Worm (Caenorhabditis elegans) whole organism, L2 larva: ENCODE results near the gene lon-3.

Source experiments
- C34F6.9 ChIP-seq: fragments of 150-350 bp; optimal IDR thresholded peaks from 2 replicates; lab custom pipeline; 2014; ENCODE audit warnings: missing biosample characterization, missing genetic modification characterization
- F13H6.1 ChIP-seq: sonication (generic microtip); optimal IDR thresholded peaks from 2 replicates; lab custom pipeline; 2016; ENCODE audit warnings: missing genetic modification characterization, missing compliant biosample characterization
- R02D3.7 ChIP-seq: fragments of 150-350 bp; optimal IDR thresholded peaks from 2 replicates; lab custom pipeline; 2014; ENCODE audit warnings: missing biosample characterization, missing genetic modification characterization
- aly-2 ChIP-seq: fragments of 150-350 bp; optimal IDR thresholded peaks from 2 replicates; lab custom pipeline; 2014; ENCODE audit warnings: missing biosample characterization, missing genetic modification characterization
- ama-1 ChIP-seq: fragments of 150-350 bp; optimal IDR thresholded peaks from 2 replicates; lab custom pipeline; 2018; ENCODE audit warnings: inconsistent platforms
- ceh-16 ChIP-seq: fragments of 150-350 bp; optimal IDR thresholded peaks from 2 replicates; lab custom pipeline; 2014; ENCODE audit warnings: missing biosample characterization, missing genetic modification characterization
- crh-2 ChIP-seq: sonication (generic microtip); optimal IDR thresholded peaks from 2 replicates; lab custom pipeline; 2017; ENCODE audit warnings: missing biosample characterization, missing genetic modification characterization
- dmd-4 ChIP-seq: sonication (generic microtip); optimal IDR thresholded peaks from 2 replicates; lab custom pipeline; 2017; ENCODE audit warnings: missing biosample characterization, missing genetic modification characterization
- gmeb-1 ChIP-seq: fragments of 150-350 bp; optimal IDR thresholded peaks from 2 replicates; lab custom pipeline; 2014; ENCODE audit warnings: missing biosample characterization, missing genetic modification characterization
- lin-11 ChIP-seq: fragments of 150-350 bp; sonication (generic microtip); optimal IDR thresholded peaks from 2 replicates; lab custom pipeline; 2014; ENCODE audit warnings: missing biosample characterization, missing genetic modification characterization, inconsistent platforms, mixed read lengths
- lin-13 ChIP-seq: fragments of 150-350 bp; optimal IDR thresholded peaks from 2 replicates; lab custom pipeline; 2014; ENCODE audit warnings: missing biosample characterization, missing genetic modification reagents, missing genetic modification characterization
- lin-39 ChIP-seq: fragments of 150-350 bp; optimal IDR thresholded peaks from 2 replicates; lab custom pipeline; 2014; ENCODE audit warnings: missing biosample characterization, missing genetic modification reagents, missing genetic modification characterization
- lsy-2 ChIP-seq, 2 experiments: fragments of 150-350 bp in 1 of 2; sonication (generic microtip) in 1 of 2; optimal IDR thresholded peaks; 2 replicates each; lab custom pipeline; 2014 to 2017; ENCODE audit warnings: missing biosample characterization in 2 of 2, missing genetic modification characterization in 2 of 2
- mbf-1 ChIP-seq: sonication (generic microtip); optimal IDR thresholded peaks from 2 replicates; lab custom pipeline; 2017; ENCODE audit warnings: missing biosample characterization, missing genetic modification characterization
- mdl-1 ChIP-seq, 2 experiments: fragments of 150-350 bp in 1 of 2; sonication (generic microtip) in 1 of 2; optimal IDR thresholded peaks; 2 replicates each; lab custom pipeline; 2017; ENCODE audit warnings: missing biosample characterization in 2 of 2, missing genetic modification characterization in 2 of 2
- nhr-10 ChIP-seq: sonication (generic microtip); optimal IDR thresholded peaks from 2 replicates; lab custom pipeline; 2017; ENCODE audit warnings: missing biosample characterization, missing genetic modification characterization
- nhr-11 ChIP-seq: fragments of 150-350 bp; optimal IDR thresholded peaks from 2 replicates; lab custom pipeline; 2014; ENCODE audit warnings: missing biosample characterization, missing genetic modification characterization
- nhr-129 ChIP-seq: fragments of 150-350 bp; optimal IDR thresholded peaks from 2 replicates; lab custom pipeline; 2014; ENCODE audit warnings: missing biosample characterization, missing genetic modification characterization
- nhr-21 ChIP-seq: fragments of 150-350 bp; optimal IDR thresholded peaks from 2 replicates; lab custom pipeline; 2014; ENCODE audit warnings: missing biosample characterization, missing genetic modification characterization
- nhr-23 ChIP-seq: fragments of 150-350 bp; optimal IDR thresholded peaks from 2 replicates; lab custom pipeline; 2014; ENCODE audit warnings: missing biosample characterization, missing genetic modification reagents, missing genetic modification characterization
- nhr-25 ChIP-seq: fragments of 150-350 bp; sonication (generic microtip); optimal IDR thresholded peaks from 3 replicates; lab custom pipeline; 2014; ENCODE audit warnings: missing biosample characterization, missing genetic modification characterization
- peb-1 ChIP-seq: fragments of 150-350 bp; optimal IDR thresholded peaks from 2 replicates; lab custom pipeline; 2014; ENCODE audit warnings: missing biosample characterization, missing genetic modification characterization
- sem-4 ChIP-seq: fragments of 150-350 bp; optimal IDR thresholded peaks from 2 replicates; lab custom pipeline; 2014; ENCODE audit warnings: missing biosample characterization, missing genetic modification reagents, missing genetic modification characterization
- skn-1 ChIP-seq: sonication (generic microtip); optimal IDR thresholded peaks from 2 replicates; lab custom pipeline; 2017; ENCODE audit warnings: missing biosample characterization, missing genetic modification characterization
- sma-3 ChIP-seq: sonication (generic microtip); optimal IDR thresholded peaks from 2 replicates; lab custom pipeline; 2016; ENCODE audit warnings: missing genetic modification reagents, missing genetic modification characterization, missing compliant biosample characterization
- sma-9 ChIP-seq, 2 experiments: fragments of 150-350 bp in 1 of 2; sonication (generic microtip) in 1 of 2; optimal IDR thresholded peaks; 2 replicates each; lab custom pipeline; 2014 to 2016; ENCODE audit warnings: missing genetic modification characterization in 2 of 2, mild to moderate bottlenecking in 1 of 2, missing biosample characterization in 1 of 2, missing compliant biosample characterization in 1 of 2, missing genetic modification reagents in 1 of 2, moderate library complexity in 1 of 2
- snpc-4 ChIP-seq: fragments of 150-350 bp; optimal IDR thresholded peaks from 2 replicates; lab custom pipeline; 2014; ENCODE audit warnings: missing biosample characterization, missing genetic modification characterization
- ztf-11 ChIP-seq: sonication (generic microtip); optimal IDR thresholded peaks from 2 replicates; lab custom pipeline; 2017; ENCODE audit warnings: missing biosample characterization, missing genetic modification characterization

Gene lon-3

ce11 chrV:12198545-12198944 lies at the start of gene lon-3:
Gene lon-3, minus strand, starts transcription at chrV:12198645.
- no peak for TF ChIP-seq skn-1 (tag; lab: Kevin White, UChicago)

- TF ChIP-seq nhr-129 (peak; percentile 48), C34F6.9 (tag; lab: Kevin White, UChicago) (peak; percentile 34), gmeb-1 (peak; percentile 13), ceh-16 (no peak), nhr-11 (tag; lab: Kevin White, UChicago) (no peak), peb-1 (tag; lab: Kevin White, UChicago) (no peak), nhr-21 (tag; lab: Kevin White, UChicago) (no peak), dmd-4 (tag; lab: Kevin White, UChicago) (no peak), R02D3.7 (tag; lab: Kevin White, UChicago) (no peak), ztf-11 (tag; lab: Kevin White, UChicago) (no peak)
Observed at ce11 chrV:12245777-12246452, 47.5 kb upstream of the lon-3 start.

- TF ChIP-seq lin-39 (tag; lab: Kevin White, UChicago) (no peak), dmd-4 (tag; lab: Kevin White, UChicago) (no peak), sma-9 (GFP tag; optimal IDR thresholded peaks at IDR 0.05; lab: Kevin White, UChicago) (peak; percentile 17), sma-9 (tag; optimal IDR thresholded peaks at IDR 0.05; lab: Kevin White, UChicago) (no peak), F13H6.1 (tag; lab: Kevin White, UChicago) (peak; percentile 33), mdl-1 (tag; optimal IDR thresholded peaks at IDR 0.05; lab: Kevin White, UChicago) (no peak), nhr-129 (peak; percentile 32), lin-11 (no peak)
Observed at ce11 chrV:12244980-12245742, 46.7 kb upstream of the lon-3 start, which contains the start of the genes T04H1.13, slfl-5 and rad-50. Gene T04H1.13, minus strand, starts transcription at chrV:12245030. Gene slfl-5, minus strand, starts transcription at chrV:12245044. Gene rad-50, plus strand, starts transcription at chrV:12245646.

ce11 chrV:12241126-12241525 lies 42.7 kb upstream of the lon-3 start, which contains the start of gene ttr-22:
Gene ttr-22, plus strand, starts transcription at chrV:12241426.
- TF ChIP-seq lin-13 (GFP tag; lab: Kevin White, UChicago) (no peak), aly-2 (no peak), mbf-1 (no peak), lsy-2 (tag; optimal IDR thresholded peaks at IDR 0.05; lab: Kevin White, UChicago) (no peak), lin-11 (no peak), nhr-23 (tag; lab: Kevin White, UChicago) (no peak), sma-3 (no peak), crh-2 (tag; lab: Kevin White, UChicago) (no peak), nhr-25 (tag; lab: Kevin White, UChicago) (no peak), sem-4 (tag; lab: Kevin White, UChicago) (no peak)

ce11 chrV:12235502-12235901 lies 37.1 kb upstream of the lon-3 start:
- no peak for TF ChIP-seq aly-2
- peak; percentile 28 for TF ChIP-seq F13H6.1 (tag; lab: Kevin White, UChicago)
- peak; percentile 35 for TF ChIP-seq nhr-129
- TF ChIP-seq sma-9 (GFP tag; optimal IDR thresholded peaks at IDR 0.05; lab: Kevin White, UChicago): peak; percentile 57
- TF ChIP-seq sma-9 (tag; optimal IDR thresholded peaks at IDR 0.05; lab: Kevin White, UChicago): no peak
- no peak for TF ChIP-seq nhr-21 (tag; lab: Kevin White, UChicago)
- TF ChIP-seq snpc-4: no peak
- no peak for TF ChIP-seq gmeb-1
- TF ChIP-seq lsy-2 (tag; optimal IDR thresholded peaks at IDR 0.05; lab: Kevin White, UChicago): peak in 1 of 2 experiments; percentile 25
- no peak for TF ChIP-seq ama-1 (lab: Kevin White, UChicago)
- peak; percentile 32 for TF ChIP-seq C34F6.9 (tag; lab: Kevin White, UChicago)
- TF ChIP-seq dmd-4 (tag; lab: Kevin White, UChicago): no peak
- TF ChIP-seq nhr-10 (tag; lab: Kevin White, UChicago): no peak
